Fruit fly (Drosophila melanogaster) whole organism, adult: Measurements from ENCODE around the gene CG4009.

Source experiments
- CG11617 ChIP-seq: fragments of 200-800 bp; sonication (Bioruptor generic); optimal IDR thresholded peaks from 2 replicates; lab custom pipeline; 2017; ENCODE audit warnings: mild to moderate bottlenecking, missing biosample characterization, missing genetic modification reagents, missing genetic modification characterization
- Crg-1 ChIP-seq: fragments of 200-800 bp; sonication (Bioruptor generic); optimal IDR thresholded peaks from 2 replicates; lab custom pipeline; 2016; ENCODE audit warnings: missing biosample characterization, missing genetic modification characterization
- kay ChIP-seq: fragments of 200-800 bp; sonication (Bioruptor generic); peaks from one replicate; lab custom pipeline; 2016; ENCODE audit warnings: missing biosample characterization, missing genetic modification characterization, borderline replicate concordance

DNA sequence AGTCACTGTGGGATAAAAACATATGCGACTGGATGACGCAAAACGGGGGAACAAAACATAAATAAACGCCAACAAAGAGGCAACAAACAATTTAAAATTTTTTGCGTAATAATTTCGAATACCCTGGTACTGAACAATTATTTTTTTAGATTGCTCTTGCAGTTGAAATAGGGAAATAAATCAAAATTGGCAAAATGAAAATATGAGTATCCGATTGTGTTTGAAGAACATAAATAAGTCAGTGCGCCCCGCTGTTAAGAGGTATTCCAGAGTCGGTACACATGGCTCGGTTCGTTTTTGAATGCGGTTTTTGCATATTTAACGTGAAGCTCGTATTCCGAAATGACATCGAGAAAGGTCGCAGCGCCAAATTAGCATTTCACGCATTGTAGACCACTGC is 50.3 kb downstream of the CG4009 start:
- no peak for TF ChIP-seq CG11617
- no peak for TF ChIP-seq Crg-1 (GFP tag; lab: Kevin White, UChicago)
- peak; percentile 79 for TF ChIP-seq kay (GFP tag; lab: Kevin White, UChicago)
